Worm (Caenorhabditis elegans): ENCODE data around the gene C13A2.3.

DNA sequence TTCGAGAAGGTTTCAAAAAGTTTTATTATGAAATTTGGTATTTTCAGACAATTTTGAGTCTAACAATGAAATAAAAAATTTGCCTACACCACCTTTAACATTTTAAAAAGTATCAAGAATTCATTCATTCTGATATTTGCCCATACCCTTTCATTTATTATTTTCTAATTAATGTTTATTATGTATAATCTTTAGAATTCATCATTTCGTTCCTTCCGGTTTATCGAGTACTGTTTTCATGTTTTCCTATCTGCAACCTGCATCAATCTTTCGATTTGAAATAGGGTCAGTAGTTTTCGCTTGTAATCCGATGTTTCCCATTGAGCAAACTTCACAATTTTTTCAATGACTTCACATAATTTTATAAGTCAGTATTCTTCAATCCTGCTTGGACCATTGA lies 12.7 kb upstream of the C13A2.3 start, which contains the start of gene C13A2.6:
- TF ChIP-seq ztf-23 (GFP tag; IDR thresholded peaks at IDR 0.05) (no peak), flt-1 (GFP tag; IDR thresholded peaks at IDR 0.05) (no peak), ref-1 (GFP tag; conservative IDR thresholded peaks at IDR 0.05) (no peak)

Data from whole organism, midembryonic.